Fruit fly (Drosophila melanogaster) whole organism, pupa: ENCODE results near the gene CG31872.
A peak's percentile ranks its signal among the peaks of the same experiment; 100 is the strongest.

Experiments used
- CG10348 ChIP-seq: fragments of 200-800 bp; sonication (Bioruptor generic); IDR thresholded peaks from 2 replicates; pipeline ENCODE4 v1.3.6; 2022; ENCODE audit warnings: missing biosample characterization, missing genetic modification characterization
- CG12605 ChIP-seq: fragments of 200-800 bp; sonication (Bioruptor generic); IDR thresholded peaks from 2 replicates; pipeline ENCODE4 v1.3.6; 2022; ENCODE audit warnings: missing biosample characterization, missing genetic modification characterization
- CG13204 ChIP-seq: fragments of 200-800 bp; sonication (Bioruptor generic); optimal IDR thresholded peaks from 2 replicates; lab custom pipeline; 2018; ENCODE audit warnings: missing biosample characterization, mild to moderate bottlenecking, missing genetic modification characterization, moderate library complexity
- CG14655 ChIP-seq: fragments of 200-800 bp; sonication (Bioruptor generic); optimal IDR thresholded peaks from 3 replicates; lab custom pipeline; 2017; ENCODE audit warnings: mild to moderate bottlenecking, missing biosample characterization, missing genetic modification reagents, missing genetic modification characterization
- CG15710 ChIP-seq: fragments of 200-800 bp; sonication (Bioruptor generic); optimal IDR thresholded peaks from 2 replicates; lab custom pipeline; 2018; ENCODE audit warnings: missing biosample characterization, mild to moderate bottlenecking, missing genetic modification characterization, moderate library complexity
- CG17806 ChIP-seq: fragments of 200-800 bp; sonication (Bioruptor generic); optimal IDR thresholded peaks from 2 replicates; lab custom pipeline; 2018; ENCODE audit warnings: missing biosample characterization, mild to moderate bottlenecking, missing genetic modification characterization, moderate library complexity
- CG32121 ChIP-seq: fragments of 200-800 bp; sonication (Bioruptor generic); IDR thresholded peaks from 2 replicates; pipeline ENCODE4 v1.3.6; 2022; ENCODE audit warnings: missing biosample characterization, missing genetic modification characterization
- CG34367 ChIP-seq: fragments of 200-800 bp; sonication (Bioruptor generic); optimal IDR thresholded peaks from 2 replicates; lab custom pipeline; 2018; ENCODE audit warnings: missing biosample characterization, mild to moderate bottlenecking, missing genetic modification characterization
- CG4496 ChIP-seq: fragments of 200-800 bp; sonication (Bioruptor generic); IDR thresholded peaks from 3 replicates; pipeline ENCODE4 v1.3.6; 2022; ENCODE audit warnings: missing biosample characterization, missing genetic modification characterization
- CG8159 ChIP-seq: fragments of 200-800 bp; sonication (Bioruptor generic); optimal IDR thresholded peaks from 3 replicates; lab custom pipeline; 2018; ENCODE audit warnings: missing biosample characterization, mild to moderate bottlenecking, missing genetic modification characterization, moderate library complexity
- CG8301 ChIP-seq: fragments of 200-800 bp; sonication (Bioruptor generic); optimal IDR thresholded peaks from 2 replicates; lab custom pipeline; 2018; ENCODE audit warnings: missing biosample characterization, mild to moderate bottlenecking, missing genetic modification characterization
- CG9948 ChIP-seq: fragments of 200-800 bp; sonication (Bioruptor generic); optimal IDR thresholded peaks from 2 replicates; lab custom pipeline; 2018; ENCODE audit warnings: missing biosample characterization, mild to moderate bottlenecking, missing genetic modification characterization, moderate library complexity
- D1 ChIP-seq: fragments of 200-800 bp; sonication (Bioruptor generic); optimal IDR thresholded peaks from 2 replicates; lab custom pipeline; 2018; ENCODE audit warnings: missing biosample characterization, mild to moderate bottlenecking, missing genetic modification characterization, moderate library complexity
- EcR ChIP-seq: fragments of 200-800 bp; sonication (Bioruptor generic); optimal IDR thresholded peaks from 3 replicates; lab custom pipeline; 2019; ENCODE audit warnings: missing biosample characterization, missing genetic modification characterization, mild to moderate bottlenecking, moderate library complexity, missing genetic modification reagents
- Ets98B ChIP-seq: fragments of 200-800 bp; sonication (Bioruptor generic); IDR thresholded peaks from 2 replicates; pipeline ENCODE4 v1.3.6; 2022; ENCODE audit warnings: missing biosample characterization, missing genetic modification characterization
- Pif1A ChIP-seq: fragments of 200-800 bp; sonication (Bioruptor generic); optimal IDR thresholded peaks from 3 replicates; lab custom pipeline; 2016; ENCODE audit warnings: missing biosample characterization, missing genetic modification characterization
- Pif1B ChIP-seq: fragments of 200-800 bp; sonication (Bioruptor generic); optimal IDR thresholded peaks from 3 replicates; lab custom pipeline; 2016; ENCODE audit warnings: missing biosample characterization, missing genetic modification characterization
- Snoo ChIP-seq: fragments of 200-800 bp; sonication (Bioruptor generic); optimal IDR thresholded peaks from 3 replicates; lab custom pipeline; 2017; ENCODE audit warnings: missing biosample characterization, mild to moderate bottlenecking, missing genetic modification characterization, inconsistent platforms
- fd96Ca ChIP-seq: fragments of 200-800 bp; sonication (Bioruptor generic); IDR thresholded peaks from 3 replicates; pipeline ENCODE4 v1.3.6; 2022; ENCODE audit warnings: missing biosample characterization, missing genetic modification characterization
- gl ChIP-seq: fragments of 200-800 bp; sonication (Bioruptor generic); optimal IDR thresholded peaks from 2 replicates; lab custom pipeline; 2018; ENCODE audit warnings: missing biosample characterization, mild to moderate bottlenecking, missing genetic modification characterization
- rn ChIP-seq: fragments of 200-800 bp; sonication (Bioruptor generic); IDR thresholded peaks from 2 replicates; pipeline ENCODE4 v1.3.6; 2022; ENCODE audit warnings: missing biosample characterization, missing genetic modification characterization

Gene CG31872

dm6 chr2L:10639631-10640030 is at the start of gene CG31872:
TSS of gene CG31872 (plus strand) at chr2L:10639931.
- TF ChIP-seq rn (GFP tag; lab: Robert Waterston, UW): no peak
- no peak for TF ChIP-seq CG8301
- no peak for TF ChIP-seq CG13204
- TF ChIP-seq Ets98B: no peak
- TF ChIP-seq CG9948 (tag; lab: Kevin White, UChicago): no peak
- TF ChIP-seq D1 (tag; lab: Kevin White, UChicago): no peak
- TF ChIP-seq CG15710 (tag; lab: Kevin White, UChicago): no peak
- TF ChIP-seq gl: no peak
- TF ChIP-seq fd96Ca (GFP tag; lab: Robert Waterston, UW): no peak

DNA sequence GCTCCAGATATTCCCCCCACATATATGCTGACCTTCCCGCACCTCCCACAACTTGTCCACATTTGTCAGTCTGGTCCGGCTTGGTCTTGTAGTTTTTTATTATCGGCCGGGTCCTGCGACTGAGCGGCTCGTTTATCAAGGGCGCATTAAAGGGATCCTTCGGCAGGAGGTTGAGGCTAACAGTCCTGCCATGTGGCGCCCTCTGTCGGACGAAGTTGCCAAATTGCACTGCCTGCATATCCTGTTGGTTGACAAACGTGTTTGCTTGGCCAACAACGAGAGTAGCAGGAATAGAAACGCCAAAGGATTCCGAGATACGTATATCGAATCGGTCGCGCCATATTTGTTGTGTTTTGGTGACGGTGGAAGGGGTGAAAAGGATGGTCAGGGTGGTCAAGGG is 36.1 kb upstream of the CG31872 start:
- TF ChIP-seq Snoo: no peak
- TF ChIP-seq EcR (GFP tag; lab: Kevin White, UChicago): no peak
- no peak for TF ChIP-seq Ets98B
- TF ChIP-seq CG14655 (GFP tag; lab: Kevin White, UChicago): no peak
- TF ChIP-seq gl: no peak

DNA sequence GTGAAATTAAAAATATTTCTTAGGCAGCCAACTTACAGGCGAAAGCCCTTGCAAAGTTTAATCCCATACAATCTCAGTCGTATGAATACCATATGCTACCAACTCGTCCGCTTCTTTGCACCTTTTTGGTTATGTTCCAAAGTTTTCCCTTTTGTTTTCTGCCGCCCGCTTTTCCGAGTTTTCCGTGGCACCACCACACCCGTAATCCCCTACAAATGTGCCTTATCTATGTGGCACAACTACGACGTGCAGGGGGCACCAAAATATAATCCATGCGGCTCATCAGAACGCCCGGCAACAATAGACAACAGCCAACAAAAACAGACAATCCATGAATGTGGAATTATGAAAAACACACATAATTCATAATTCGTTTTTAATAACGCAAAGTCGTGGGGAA is 32.0 kb upstream of the CG31872 start:
- TF ChIP-seq EcR (GFP tag; lab: Kevin White, UChicago) (no peak), CG8301 (no peak), CG32121 (no peak), D1 (tag; lab: Kevin White, UChicago) (no peak), gl (no peak), CG34367 (tag; lab: Kevin White, UChicago) (no peak), CG10348 (no peak), CG17806 (tag; lab: Kevin White, UChicago) (no peak), rn (GFP tag; lab: Robert Waterston, UW) (no peak), Snoo (no peak), CG4496 (no peak)

dm6 chr2L:10608662-10609262 is 31.0 kb upstream of the CG31872 start:
- TF ChIP-seq Snoo (no peak), CG8301 (no peak)
- TF ChIP-seq, all 21 proteins: peak for 0

dm6 chr2L:10613104-10613503 is 26.6 kb upstream of the CG31872 start:
- TF ChIP-seq CG32121 (no peak), CG4496 (peak; percentile 31; the same call in 1 of the 3 replicates)
- TF ChIP-seq, all 21 proteins: peak for 1

DNA sequence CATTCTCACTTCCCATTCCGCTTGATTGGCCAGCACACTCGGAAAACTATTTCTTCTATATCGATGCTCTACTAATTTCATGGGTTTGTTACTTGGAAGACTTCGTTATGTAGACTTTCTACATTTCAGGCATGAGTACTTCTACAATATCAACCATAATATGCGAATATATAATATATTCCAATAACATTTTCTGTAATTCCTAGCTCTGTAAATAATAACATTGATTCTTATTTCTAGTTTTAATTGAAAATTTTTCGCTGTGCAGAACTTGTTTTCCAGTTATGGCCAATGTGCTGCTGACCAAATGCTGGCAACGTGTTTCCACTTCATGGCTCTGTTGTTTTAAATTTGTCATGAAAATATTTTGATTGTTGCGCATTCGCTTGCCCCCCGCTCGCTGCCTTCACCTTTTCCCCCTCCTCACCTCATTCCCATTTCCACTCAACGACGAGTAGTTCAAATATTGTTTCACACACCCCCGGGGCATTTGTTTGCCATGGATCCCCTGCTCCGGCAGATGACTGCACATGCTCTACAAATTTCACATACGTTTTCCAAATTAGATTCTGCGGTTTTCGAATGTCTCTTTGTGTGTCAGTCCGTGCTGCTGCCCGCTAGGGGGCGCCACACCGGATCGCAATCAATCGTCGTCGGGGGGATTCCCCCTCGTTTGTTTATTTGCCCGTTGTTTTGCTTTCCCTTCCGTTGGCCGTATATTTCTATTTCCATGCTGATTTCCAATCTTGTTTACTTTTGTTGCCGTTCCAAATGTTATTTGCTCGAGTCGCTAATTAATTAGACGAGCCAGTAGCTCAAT is 24.9 kb upstream of the CG31872 start:
- peak; percentile 50 for TF ChIP-seq CG14655 (GFP tag; lab: Kevin White, UChicago)
- peak; percentile 32 for TF ChIP-seq CG15710 (tag; lab: Kevin White, UChicago)
- peak; percentile 45 for TF ChIP-seq CG9948 (tag; lab: Kevin White, UChicago)
- TF ChIP-seq Snoo: no peak
- no peak for TF ChIP-seq Pif1B (GFP tag; lab: Kevin White, UChicago)
- TF ChIP-seq CG8301: peak; percentile 53
- TF ChIP-seq CG8159 (tag; lab: Kevin White, UChicago): peak; percentile 38
- TF ChIP-seq CG17806 (tag; lab: Kevin White, UChicago): peak; percentile 39
- TF ChIP-seq fd96Ca (GFP tag; lab: Robert Waterston, UW): no peak
- TF ChIP-seq CG4496: 0 out of 3 replicates have a peak, but pooled peaks have one; percentile 34

- TF ChIP-seq CG17806 (tag; lab: Kevin White, UChicago) (peak; percentile 55), Ets98B (no peak), CG13204 (no peak), CG8301 (peak; percentile 40), CG32121 (no peak), CG14655 (GFP tag; lab: Kevin White, UChicago) (peak; percentile 63), CG9948 (tag; lab: Kevin White, UChicago) (peak; percentile 46), CG15710 (tag; lab: Kevin White, UChicago) (peak; percentile 60), CG10348 (no peak), Pif1A (GFP tag; lab: Kevin White, UChicago) (peak; percentile 68), Snoo (peak; percentile 68), fd96Ca (GFP tag; lab: Robert Waterston, UW) (0 out of 3 replicates have a peak, but pooled peaks have one; percentile 14), CG12605 (GFP tag; lab: Robert Waterston, UW) (no peak), EcR (GFP tag; lab: Kevin White, UChicago) (no peak), CG34367 (tag; lab: Kevin White, UChicago) (peak; percentile 29), Pif1B (GFP tag; lab: Kevin White, UChicago) (peak; percentile 39), D1 (tag; lab: Kevin White, UChicago) (no peak), CG8159 (tag; lab: Kevin White, UChicago) (peak; percentile 70), rn (GFP tag; lab: Robert Waterston, UW) (no peak), CG4496 (0 out of 3 replicates have a peak, but pooled peaks have one; percentile 13), gl (no peak)
Observed at dm6 chr2L:10615889-10616288, 23.8 kb upstream of the CG31872 start.
